Worm (Caenorhabditis elegans): Measurements from ENCODE around the gene hpo-28.

Gene hpo-28

DNA sequence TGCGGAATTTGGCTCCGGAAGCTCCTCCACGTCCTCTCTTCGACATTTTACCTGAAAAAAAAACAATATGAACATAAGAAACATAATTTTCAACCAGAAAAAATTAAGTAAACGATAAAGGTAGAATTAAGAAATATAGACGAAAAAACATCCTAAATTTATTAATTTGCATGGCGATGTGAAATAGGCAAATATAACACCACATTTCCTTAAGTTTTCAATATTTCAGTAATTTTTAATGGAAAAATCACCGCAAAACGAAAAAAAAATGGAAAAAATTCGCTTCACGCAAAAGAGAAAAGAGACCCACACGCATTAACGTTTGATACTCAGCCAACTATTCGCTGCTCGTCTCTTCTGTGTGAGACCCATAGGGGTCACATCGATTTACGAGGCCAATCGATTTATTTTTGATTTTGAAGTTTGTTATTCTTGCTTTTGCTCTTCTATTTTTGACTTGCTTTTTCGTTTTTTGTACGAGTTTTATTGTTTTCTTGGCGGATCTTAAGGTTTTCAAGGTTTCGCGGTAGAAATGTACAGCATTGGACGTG is 3.0 kb downstream of the hpo-28 start, which contains the start of gene rpl-23 (continued):
- TF ChIP-seq lsy-12 (tag; optimal IDR thresholded peaks at IDR 0.05) = peak; percentile 70

DNA sequence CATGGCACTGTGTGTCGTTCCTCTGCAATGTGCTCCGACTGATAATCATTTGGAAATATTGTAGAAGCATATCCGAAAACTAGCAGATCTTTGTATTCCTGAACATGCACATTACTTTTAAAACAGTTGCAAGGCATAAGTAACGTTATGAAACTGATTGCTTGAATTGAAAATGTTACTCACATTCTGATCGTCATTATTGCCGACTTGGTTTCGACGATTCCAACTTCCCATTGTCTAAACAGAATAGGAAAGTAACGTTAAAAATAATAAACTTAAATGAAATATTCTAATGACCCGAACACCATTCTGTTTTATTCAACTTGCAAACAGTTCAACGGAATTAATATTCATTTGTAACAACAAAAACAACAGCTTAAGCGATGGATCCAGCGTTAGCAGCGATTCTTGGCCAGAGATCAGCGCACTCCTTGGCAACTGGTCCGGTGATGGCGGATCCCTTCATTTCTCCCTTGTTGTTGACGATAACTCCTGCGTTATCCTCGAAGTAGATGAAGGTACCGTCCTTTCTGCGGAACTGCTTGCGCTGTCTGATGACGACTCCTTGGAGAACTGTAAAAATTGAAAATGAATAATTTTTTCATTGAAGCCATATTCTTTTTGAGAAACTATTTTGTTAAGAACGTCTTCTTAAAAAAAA is 3.8 kb downstream of the hpo-28 start, which contains the start of gene swp-1:
swp-1 (minus strand) TSS at position 298 of the 661 bp plus-strand sequence.
- TF ChIP-seq fkh-10 (GFP tag; optimal IDR thresholded peaks at IDR 0.05) = no peak
- TF ChIP-seq tbx-2 (tag; optimal IDR thresholded peaks at IDR 0.05) = no peak
- no peak for TF ChIP-seq ama-1 (optimal IDR thresholded peaks at IDR 0.05)
- no peak for TF ChIP-seq nhr-11 (tag; optimal IDR thresholded peaks at IDR 0.05)
- no peak for TF ChIP-seq zag-1 (tag; optimal IDR thresholded peaks at IDR 0.05)

DNA sequence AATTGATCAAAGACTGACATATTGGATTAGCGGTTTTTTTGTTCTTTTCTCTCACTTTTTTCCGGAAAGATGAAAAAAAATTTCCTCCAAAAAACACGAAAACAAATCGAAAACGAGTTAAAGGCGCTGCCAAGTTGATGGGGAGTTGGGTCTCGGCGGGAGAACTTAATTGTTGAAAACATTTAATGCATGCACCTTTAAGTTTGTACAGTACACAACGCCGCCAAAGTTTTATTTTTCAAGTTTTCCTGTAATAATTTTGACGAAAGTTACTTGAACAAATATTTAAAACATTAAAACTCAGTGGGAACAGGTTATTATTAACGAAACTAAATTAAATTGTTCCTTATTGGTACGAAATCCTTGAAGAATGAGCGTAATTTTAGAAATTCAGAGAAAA is 7.6 kb downstream of the hpo-28 start:
- no peak for TF ChIP-seq lsy-12 (tag; optimal IDR thresholded peaks at IDR 0.05)
- TF ChIP-seq eor-1 (tag; optimal IDR thresholded peaks at IDR 0.05) = no peak
- no peak for TF ChIP-seq ceh-82 (tag; optimal IDR thresholded peaks at IDR 0.05)
- no peak for TF ChIP-seq nhr-28 (tag; optimal IDR thresholded peaks at IDR 0.05)
- TF ChIP-seq ceh-16 (tag; optimal IDR thresholded peaks at IDR 0.05) = no peak
- TF ChIP-seq lin-15B (tag; optimal IDR thresholded peaks at IDR 0.05) = no peak
- TF ChIP-seq elt-1 (tag; optimal IDR thresholded peaks at IDR 0.05) = no peak
- no peak for TF ChIP-seq nhr-25 (tag; optimal IDR thresholded peaks at IDR 0.05)
- TF ChIP-seq fkh-10 (GFP tag; optimal IDR thresholded peaks at IDR 0.05) = no peak
- TF ChIP-seq pha-4 (tag; optimal IDR thresholded peaks at IDR 0.05) = no peak

DNA sequence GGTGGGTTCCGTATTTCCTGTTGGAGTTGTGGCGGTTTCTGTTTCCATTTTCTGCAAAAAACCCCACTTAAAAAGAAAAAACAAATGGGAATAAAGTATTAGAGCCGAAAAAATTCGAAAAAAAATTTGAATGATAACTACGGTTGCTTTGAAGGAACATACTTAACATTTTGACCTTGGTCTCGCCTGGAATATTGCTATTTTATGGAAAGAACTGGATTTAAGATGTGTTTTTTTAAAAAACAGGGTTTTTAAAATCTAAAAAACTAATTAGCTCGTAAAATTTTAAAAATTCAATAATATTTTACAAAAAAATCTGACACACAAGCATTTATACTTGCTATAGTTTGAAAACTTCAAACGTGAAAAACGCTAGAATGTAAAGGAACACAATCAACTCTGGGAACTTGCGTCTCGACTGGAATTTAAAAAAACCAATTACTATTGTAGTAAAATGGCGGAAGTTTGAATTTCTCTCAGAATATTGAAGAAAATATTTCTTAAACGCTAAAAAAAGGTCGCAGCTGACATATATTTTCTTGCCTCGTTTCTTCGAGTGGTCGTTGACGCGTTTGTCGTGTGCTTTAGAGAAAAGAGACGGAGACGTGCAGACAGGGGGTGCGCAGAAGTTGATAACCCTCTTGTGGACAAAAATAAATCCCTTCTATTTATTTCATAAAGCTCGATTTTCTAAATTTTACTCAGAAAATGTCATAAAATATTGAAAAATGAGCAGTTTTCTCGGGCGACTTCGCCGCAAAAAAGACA is 11.0 kb downstream of the hpo-28 start, which contains the start of the genes lgg-3 and rgs-5:
lgg-3 (minus strand) TSS at position 51 of the 768 bp plus-strand sequence.
rgs-5 (plus strand) TSS at position 593 of the 768 bp plus-strand sequence.
- TF ChIP-seq elt-1 (tag; optimal IDR thresholded peaks at IDR 0.05) = no peak
- peak; percentile 53 for TF ChIP-seq nfya-1 (tag; optimal IDR thresholded peaks at IDR 0.05; ENCODE audit: insufficient read depth)
- TF ChIP-seq pha-4 (tag; optimal IDR thresholded peaks at IDR 0.05) = peak; percentile 60
- TF ChIP-seq lin-15B (tag; optimal IDR thresholded peaks at IDR 0.05) = peak; percentile 46
- TF ChIP-seq nhr-23 (tag; optimal IDR thresholded peaks at IDR 0.05) = peak; percentile 12
- TF ChIP-seq egl-27 (tag; optimal IDR thresholded peaks at IDR 0.05) = no peak
- TF ChIP-seq nhr-11 (tag; optimal IDR thresholded peaks at IDR 0.05) = no peak
- TF ChIP-seq skn-1 (tag; optimal IDR thresholded peaks at IDR 0.05) = no peak
- TF ChIP-seq ztf-4 (tag; optimal IDR thresholded peaks at IDR 0.05) = no peak
- TF ChIP-seq nhr-237 (tag; optimal IDR thresholded peaks at IDR 0.05) = no peak
- TF ChIP-seq R02D3.7 (tag; optimal IDR thresholded peaks at IDR 0.05) = no peak
- TF ChIP-seq aly-2 (tag; optimal IDR thresholded peaks at IDR 0.05) = no peak
- no peak for TF ChIP-seq daf-12 (tag; optimal IDR thresholded peaks at IDR 0.05)
- no peak for TF ChIP-seq nhr-28 (tag; optimal IDR thresholded peaks at IDR 0.05)
- peak; percentile 21 for TF ChIP-seq egl-5 (tag; optimal IDR thresholded peaks at IDR 0.05)
- TF ChIP-seq fkh-2 (tag; optimal IDR thresholded peaks at IDR 0.05) = no peak
- TF ChIP-seq snpc-4 (tag; optimal IDR thresholded peaks at IDR 0.05) = peak; percentile 79
- TF ChIP-seq jun-1 (tag; optimal IDR thresholded peaks at IDR 0.05) = no peak
- peak; percentile 27 for TF ChIP-seq hmg-11 (tag; optimal IDR thresholded peaks at IDR 0.05)
- TF ChIP-seq unc-39 (tag; optimal IDR thresholded peaks at IDR 0.05) = no peak
- TF ChIP-seq ama-1 (optimal IDR thresholded peaks at IDR 0.05) = no peak
- no peak for TF ChIP-seq nhr-77 (tag; optimal IDR thresholded peaks at IDR 0.05)
- TF ChIP-seq lin-39 (tag; optimal IDR thresholded peaks at IDR 0.05) = peak; percentile 30
- TF ChIP-seq nhr-76 (tag; optimal IDR thresholded peaks at IDR 0.05) = no peak
- peak; percentile 5 for TF ChIP-seq elt-2 (tag; optimal IDR thresholded peaks at IDR 0.05)
- no peak for TF ChIP-seq eor-1 (tag; optimal IDR thresholded peaks at IDR 0.05)
- TF ChIP-seq nhr-43 (tag; optimal IDR thresholded peaks at IDR 0.05; ENCODE audit: poor library complexity, severe bottlenecking) = no peak
